Fruit fly (Drosophila melanogaster) whole organism: ENCODE measurements around the gene cerv.

Source experiments
- Dll ChIP-seq: fragments of >200 bp; optimal IDR thresholded peaks from 2 replicates; lab custom pipeline; 2017
- EcR ChIP-seq, 2 experiments: fragments of >200 bp; optimal IDR thresholded peaks; 2 replicates each; lab custom pipeline; 2017; ENCODE audit warnings: missing biosample characterization in 2 of 2, missing genetic modification characterization in 2 of 2, missing genetic modification reagents in 2 of 2
- pan ChIP-seq: fragments of >200 bp; optimal IDR thresholded peaks from 2 replicates; lab custom pipeline; 2017
- psq ChIP-seq: fragments of >200 bp; optimal IDR thresholded peaks from 2 replicates; lab custom pipeline; 2017
- usp ChIP-seq: fragments of >200 bp; optimal IDR thresholded peaks from 2 replicates; lab custom pipeline; 2017; ENCODE audit warnings: missing biosample characterization, missing genetic modification characterization, mixed read lengths

DNA sequence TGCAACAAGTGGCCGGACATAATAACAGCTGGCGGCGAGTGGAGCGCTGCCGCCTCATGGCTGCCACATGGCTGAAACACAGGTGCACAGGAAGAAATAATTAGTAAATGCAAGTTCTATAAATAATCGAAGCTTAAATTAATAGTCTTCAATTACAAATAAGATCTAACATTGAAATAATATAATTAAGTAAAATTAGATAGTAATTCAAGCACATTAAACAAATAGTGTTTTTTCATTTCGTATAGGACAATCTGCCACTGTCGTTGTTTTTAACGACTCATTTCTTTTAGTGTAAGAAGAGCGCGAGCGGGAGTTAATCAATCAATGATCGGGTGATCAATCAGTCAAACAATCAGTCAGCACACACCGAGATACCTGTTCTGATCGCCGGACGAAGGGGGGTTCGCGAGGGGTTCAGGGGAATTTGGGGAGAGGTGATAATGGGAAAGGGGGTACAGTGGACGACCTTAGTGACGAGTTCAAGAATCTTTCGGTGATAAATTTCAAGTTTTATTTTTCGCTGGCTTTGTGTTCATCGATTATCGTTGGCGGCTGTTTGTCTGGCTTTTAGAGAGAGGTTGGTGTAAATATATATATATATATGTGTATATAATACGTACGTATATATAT, 38.0 kb downstream of the cerv start:
- TF ChIP-seq usp (no peak), pan (lab: Kevin White, UChicago) (no peak), Dll (lab: Kevin White, UChicago) (no peak), EcR (GFP tag; optimal IDR thresholded peaks at IDR 0.05; lab: Kevin White, UChicago) (no peak), psq (no peak)
